Fruit fly (Drosophila melanogaster): Measurements from ENCODE around the gene SK.

dm6 chrX:5382539-5382938 lies 42.5 kb downstream of the SK start:
- TF ChIP-seq CG8478 (optimal IDR thresholded peaks at IDR 0.05) (no peak), Dll (optimal IDR thresholded peaks at IDR 0.05) (no peak), pan (optimal IDR thresholded peaks at IDR 0.05) (no peak)
